Worm (Caenorhabditis elegans) whole organism, L1 larva: ENCODE results near the gene insc-1.

Experiments used
- ceh-63 ChIP-seq: fragments of 200-800 bp; sonication (Bioruptor generic); optimal IDR thresholded peaks from 2 replicates; lab custom pipeline; 2018; ENCODE audit warnings: mild to moderate bottlenecking, missing genetic modification characterization, missing compliant biosample characterization
- nhr-237 ChIP-seq: fragments of 150-350 bp; optimal IDR thresholded peaks from 2 replicates; lab custom pipeline; 2014; ENCODE audit warnings: missing biosample characterization, missing genetic modification characterization
- zag-1 ChIP-seq: fragments of 150-350 bp; optimal IDR thresholded peaks from 2 replicates; lab custom pipeline; 2014; ENCODE audit warnings: missing biosample characterization, missing genetic modification characterization

DNA sequence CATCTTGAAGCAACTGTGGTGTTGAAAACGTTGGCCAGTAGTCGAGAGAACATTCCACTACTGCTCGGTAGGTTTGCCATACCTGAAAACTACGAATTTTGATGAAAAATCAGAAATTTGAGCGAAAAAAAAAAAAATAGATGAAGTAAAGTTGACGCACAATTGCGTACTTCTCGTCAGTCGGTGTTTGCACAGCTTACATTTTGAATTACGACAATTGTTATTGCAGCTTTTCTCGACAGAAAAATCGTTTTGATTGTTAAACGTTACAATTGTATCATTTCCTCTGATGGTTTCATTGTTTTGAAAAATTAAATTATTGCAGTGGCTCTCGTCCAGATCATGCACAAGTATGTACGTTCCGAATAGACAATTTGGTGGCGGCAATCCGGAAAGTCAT, 48.7 kb upstream of the insc-1 start, which contains the start of the genes F45E12.5 and cnep-1:
- TF ChIP-seq zag-1 (tag; lab: Kevin White, UChicago), result no peak
- TF ChIP-seq nhr-237 (tag; lab: Kevin White, UChicago), result no peak
- TF ChIP-seq ceh-63 (GFP tag; lab: Kevin White, UChicago), result no peak
